Worm (Caenorhabditis elegans): ENCODE data around the gene srd-5.
A peak's percentile ranks its signal among the peaks of the same experiment; 100 is the strongest.

The srd-5 gene

DNA sequence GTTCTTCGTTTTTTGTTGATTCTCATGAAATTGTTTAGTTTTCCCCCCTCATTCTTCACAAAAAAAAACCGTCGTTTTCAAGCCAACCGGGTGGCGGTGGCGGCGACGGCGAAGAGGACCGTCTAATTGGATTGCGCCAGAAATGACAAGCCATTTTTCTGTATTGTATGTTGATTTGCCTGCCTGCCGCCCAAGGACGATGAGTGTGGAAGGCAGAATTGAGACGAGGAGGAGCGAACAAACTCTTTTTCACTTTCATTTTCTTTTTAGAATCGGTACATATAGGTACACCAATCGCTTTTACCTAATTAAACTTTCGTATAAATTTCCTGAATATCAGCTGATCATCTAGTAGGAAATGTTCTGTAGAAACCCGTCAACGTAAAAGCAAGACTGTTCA is 27.3 kb upstream of the srd-5 start:
- TF ChIP-seq unc-3 (GFP tag; conservative IDR thresholded peaks at IDR 0.05) (no peak), unc-3 (tag; optimal IDR thresholded peaks at IDR 0.05) (no peak), tbx-2 (tag; optimal IDR thresholded peaks at IDR 0.05) (no peak)

DNA sequence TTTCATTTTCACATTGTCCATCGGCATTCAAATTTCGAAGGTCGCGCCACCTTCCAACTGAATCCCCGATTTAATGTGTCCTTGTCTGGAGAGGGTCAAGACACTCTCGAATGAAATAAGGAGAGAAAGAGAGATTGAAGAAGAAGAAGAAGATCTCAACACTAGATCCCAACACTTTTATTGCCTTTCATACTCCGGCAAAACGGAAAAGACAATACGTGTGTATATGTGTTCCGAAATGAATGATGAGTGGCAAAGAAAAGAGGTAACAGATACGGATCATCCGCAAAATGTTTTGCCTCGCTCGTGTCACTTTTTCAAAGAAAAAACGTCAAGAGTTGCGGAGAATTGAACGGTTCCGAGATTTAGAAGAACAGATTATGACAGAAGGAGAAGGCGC is 26.0 kb upstream of the srd-5 start:
- TF ChIP-seq F13H6.1 (tag; optimal IDR thresholded peaks at IDR 0.05) (no peak), unc-55 (GFP tag; optimal IDR thresholded peaks at IDR 0.05) (peak; percentile 3), npax-4 (tag; optimal IDR thresholded peaks at IDR 0.05) (no peak)

DNA sequence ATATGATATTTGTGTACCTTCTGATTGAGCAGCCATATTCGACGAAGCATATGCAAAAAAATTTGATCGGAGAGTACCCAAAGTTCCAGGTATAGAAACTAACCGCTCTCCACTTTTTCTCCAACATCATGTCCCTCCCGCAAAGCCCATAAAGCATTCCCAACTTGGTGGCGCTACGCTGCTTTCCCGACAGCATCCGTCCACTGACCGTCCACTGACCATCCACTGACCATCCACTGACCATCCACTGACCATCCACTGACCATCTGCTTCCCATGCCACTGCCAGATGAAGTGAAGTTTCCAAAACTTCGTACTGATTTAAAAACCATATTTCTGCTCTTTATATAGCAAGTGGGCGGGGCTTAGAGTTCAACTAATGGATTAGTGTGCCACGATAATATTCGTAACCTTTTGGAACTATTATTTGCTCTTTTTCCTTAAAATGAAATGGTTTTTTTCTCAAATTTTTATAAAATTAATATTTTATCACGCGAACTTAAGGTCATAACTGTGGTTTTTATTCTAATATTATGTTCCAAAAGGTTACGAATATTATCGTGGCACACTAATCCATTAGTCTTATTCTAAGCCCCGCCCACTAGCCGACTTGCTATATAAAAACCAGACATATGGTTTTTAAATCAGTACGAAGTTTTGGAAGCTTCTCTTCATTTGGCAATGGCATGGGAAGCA is 16.2 kb upstream of the srd-5 start, which contains the start of gene C55C3.8:
TSS of gene C55C3.8 (plus strand) at position 645 of the 695 bp plus-strand sequence.
- TF ChIP-seq K09A11.1 (tag; optimal IDR thresholded peaks at IDR 0.05; ENCODE audit: insufficient read depth) (no peak), ets-4 (tag; optimal IDR thresholded peaks at IDR 0.05) (no peak)

DNA sequence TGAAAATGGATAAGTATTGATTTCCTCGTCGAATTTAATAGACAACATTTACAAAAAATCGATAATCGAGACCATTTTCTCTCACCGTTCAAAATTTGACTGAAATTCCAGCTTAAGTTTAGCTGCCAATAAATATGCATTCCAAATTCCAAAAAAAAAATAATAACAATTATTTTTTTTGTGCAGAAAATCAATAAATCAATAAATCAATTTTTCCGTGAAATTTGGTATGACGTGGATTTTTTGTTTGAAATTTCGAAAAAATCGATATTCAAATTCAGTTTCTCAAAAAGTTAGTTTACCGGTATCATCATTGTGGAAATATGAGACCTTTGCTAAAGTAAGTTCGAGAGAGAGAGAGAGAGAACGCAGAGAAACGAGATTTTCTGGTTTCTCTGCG is 10.7 kb upstream of the srd-5 start, which contains the start of gene C55C3.3:
TSS of gene C55C3.3 (plus strand) at position 274 of the 400 bp plus-strand sequence.
- no peak for TF ChIP-seq ceh-9 (tag; optimal IDR thresholded peaks at IDR 0.05)
- no peak for TF ChIP-seq unc-42 (tag; optimal IDR thresholded peaks at IDR 0.05)
- TF ChIP-seq K09A11.1 (tag; optimal IDR thresholded peaks at IDR 0.05; ENCODE audit: insufficient read depth), result no peak
- TF ChIP-seq sox-2 (GFP tag; IDR thresholded peaks at IDR 0.05), result no peak
- TF ChIP-seq hlh-13 (GFP tag; optimal IDR thresholded peaks at IDR 0.05), result no peak
- no peak for TF ChIP-seq ceh-31 (tag; optimal IDR thresholded peaks at IDR 0.05)
- TF ChIP-seq lin-11 (tag; optimal IDR thresholded peaks at IDR 0.05), result no peak
- TF ChIP-seq T23F11.4 (GFP tag; optimal IDR thresholded peaks at IDR 0.05), result no peak
- no peak for TF ChIP-seq sdc-2 (tag; optimal IDR thresholded peaks at IDR 0.05)
- no peak for TF ChIP-seq tbx-2 (tag; optimal IDR thresholded peaks at IDR 0.05)
- TF ChIP-seq syd-9 (tag; optimal IDR thresholded peaks at IDR 0.05), result no peak

DNA sequence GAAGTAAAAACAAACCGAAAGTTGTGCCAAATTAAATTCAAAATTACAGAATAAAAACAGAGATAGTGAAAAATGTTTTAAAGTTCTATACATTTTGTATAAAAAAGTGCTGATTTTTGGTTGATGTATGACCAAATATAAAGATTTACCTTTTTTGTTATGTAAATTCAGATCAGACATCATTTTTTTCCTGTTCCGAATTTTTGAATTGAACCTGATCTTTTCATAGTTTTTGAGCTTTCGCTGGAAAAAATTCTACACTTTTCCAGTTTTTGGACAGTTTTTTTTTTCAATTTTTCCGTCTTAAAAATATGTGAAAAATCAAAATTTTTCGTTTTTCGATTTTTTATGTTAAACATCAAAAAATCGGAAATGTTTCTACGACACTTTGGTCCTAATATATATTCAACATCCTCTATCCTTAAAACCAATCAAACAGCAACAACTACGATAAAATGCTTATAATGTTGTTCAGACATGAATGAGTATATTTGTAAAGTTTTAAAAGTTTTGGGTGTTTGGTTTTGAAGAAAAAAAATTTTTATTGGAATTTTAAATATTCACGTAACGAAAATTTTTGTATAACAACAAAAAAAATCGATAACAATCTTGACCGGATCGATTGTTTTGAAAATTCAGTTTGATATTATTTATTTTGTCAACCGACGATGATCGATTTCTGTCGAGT is 8.4 kb upstream of the srd-5 start, which contains the start of the genes C55C3.7 and C55C3.6:
TSS of gene C55C3.7 (minus strand) at position 101 of the 688 bp plus-strand sequence.
TSS of gene C55C3.6 (plus strand) at position 638 of the 688 bp plus-strand sequence.
- no peak for TF ChIP-seq pqm-1 (tag; optimal IDR thresholded peaks at IDR 0.05)
- no peak for TF ChIP-seq ets-4 (tag; optimal IDR thresholded peaks at IDR 0.05)
- TF ChIP-seq syd-9 (tag; optimal IDR thresholded peaks at IDR 0.05), result no peak
- no peak for TF ChIP-seq dmd-4 (tag; optimal IDR thresholded peaks at IDR 0.05; ENCODE audit: borderline replicate concordance)

DNA sequence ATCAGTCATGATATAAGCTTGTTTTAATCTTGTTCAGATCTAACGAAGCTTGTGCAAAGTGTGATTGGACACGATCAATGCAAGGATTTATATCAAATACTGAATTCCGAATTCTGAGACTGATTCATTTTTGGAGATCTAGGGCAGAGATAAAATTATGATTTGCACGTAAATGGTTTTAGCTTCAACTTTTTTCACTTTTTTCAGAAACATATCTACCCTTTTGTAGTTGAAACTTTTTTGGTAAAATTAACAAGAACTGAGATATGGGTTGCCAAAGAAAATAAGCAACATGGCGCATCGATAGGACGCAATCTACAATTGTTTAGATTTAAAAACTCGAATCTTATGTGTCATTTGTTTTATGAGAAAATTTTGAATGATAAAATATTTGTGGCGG is 3.7 kb upstream of the srd-5 start, which contains the start of gene C55C3.4:
TSS of gene C55C3.4 (minus strand) at position 101 of the 400 bp plus-strand sequence.
- no peak for TF ChIP-seq pag-3 (tag; optimal IDR thresholded peaks at IDR 0.05; ENCODE audit: borderline replicate concordance)
- no peak for TF ChIP-seq ceh-9 (tag; optimal IDR thresholded peaks at IDR 0.05)
- TF ChIP-seq ceh-45 (GFP tag; IDR thresholded peaks at IDR 0.05), result no peak
- TF ChIP-seq elt-2 (tag; optimal IDR thresholded peaks at IDR 0.05), result no peak

DNA sequence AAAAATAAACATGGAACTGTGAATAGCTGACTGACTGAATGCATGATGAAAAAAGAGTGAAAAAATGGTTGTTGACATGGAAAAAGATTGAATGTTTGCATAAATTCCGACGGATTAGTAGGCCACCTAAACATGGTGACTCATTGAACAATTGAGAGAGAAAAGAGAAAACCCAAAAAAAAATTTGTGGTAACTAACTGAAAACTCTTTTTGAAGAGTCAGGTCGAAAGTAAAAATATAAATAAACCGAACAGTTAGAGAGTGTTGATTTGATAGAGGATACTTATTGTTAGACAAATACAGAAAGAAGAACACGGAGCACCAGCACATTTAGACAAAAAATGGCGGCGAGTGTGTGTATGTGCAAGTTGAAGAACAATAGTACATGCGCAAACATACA is 3.0 kb downstream of the srd-5 start:
- TF ChIP-seq lim-6 (tag; optimal IDR thresholded peaks at IDR 0.05) (no peak), pat-9 (tag; optimal IDR thresholded peaks at IDR 0.05) (no peak), pha-2 (tag; optimal IDR thresholded peaks at IDR 0.05) (no peak), dve-1 (tag; optimal IDR thresholded peaks at IDR 0.05) (no peak), zip-5 (tag; optimal IDR thresholded peaks at IDR 0.05) (no peak), sox-2 (GFP tag; IDR thresholded peaks at IDR 0.05) (no peak), ztf-16 (tag; optimal IDR thresholded peaks at IDR 0.05) (no peak), F13H6.1 (tag; optimal IDR thresholded peaks at IDR 0.05) (no peak), nhr-232 (tag; optimal IDR thresholded peaks at IDR 0.05) (no peak), unc-55 (GFP tag; optimal IDR thresholded peaks at IDR 0.05) (no peak)

All from whole organism, late embryonic.